Fruit fly (Drosophila melanogaster) whole organism, embryonic: ENCODE results near the gene syd.

Source experiments
- CG1647 ChIP-seq: fragments of 200-800 bp; sonication (Bioruptor generic); optimal IDR thresholded peaks from 3 replicates; lab custom pipeline; 2016; ENCODE audit warnings: missing biosample characterization, missing genetic modification characterization
- CG17328 ChIP-seq: fragments of 200-800 bp; sonication (Bioruptor generic); IDR thresholded peaks from 2 replicates; pipeline ENCODE4 v1.3.6; 2022; ENCODE audit warnings: missing biosample characterization, missing genetic modification characterization
- CG18011 ChIP-seq: fragments of 200-800 bp; sonication (Bioruptor generic); optimal IDR thresholded peaks from 2 replicates; lab custom pipeline; 2017; ENCODE audit warnings: missing biosample characterization, missing genetic modification characterization, mild to moderate bottlenecking, moderate library complexity, missing genotype
- CG2202 ChIP-seq: fragments of 200-800 bp; sonication (Bioruptor generic); optimal IDR thresholded peaks from 2 replicates; lab custom pipeline; 2018; ENCODE audit warnings: missing biosample characterization, mild to moderate bottlenecking, missing genetic modification characterization
- CG31224 ChIP-seq: fragments of 200-800 bp; sonication (Bioruptor generic); IDR thresholded peaks from 2 replicates; pipeline ENCODE4 v1.3.6; 2022; ENCODE audit warnings: missing biosample characterization, missing genetic modification characterization
- CG3281 ChIP-seq: fragments of 200-800 bp; sonication (Bioruptor generic); optimal IDR thresholded peaks from 3 replicates; lab custom pipeline; 2017; ENCODE audit warnings: missing biosample characterization, mild to moderate bottlenecking, missing genetic modification characterization
- CG6175 ChIP-seq: fragments of 200-800 bp; sonication (Bioruptor generic); IDR thresholded peaks from 3 replicates; pipeline ENCODE4 v1.3.6; 2022; ENCODE audit warnings: missing biosample characterization, missing genetic modification characterization
- CG8359 ChIP-seq: fragments of 200-800 bp; sonication (Bioruptor generic); optimal IDR thresholded peaks from 2 replicates; lab custom pipeline; 2017; ENCODE audit warnings: missing biosample characterization, mild to moderate bottlenecking, missing genetic modification characterization, borderline replicate concordance
- CG8944 ChIP-seq: fragments of 200-800 bp; sonication (Bioruptor generic); optimal IDR thresholded peaks from 3 replicates; lab custom pipeline; 2016; ENCODE audit warnings: missing biosample characterization, missing genetic modification characterization
- CG9727 ChIP-seq: fragments of 200-800 bp; sonication (Bioruptor generic); optimal IDR thresholded peaks from 3 replicates; lab custom pipeline; 2017; ENCODE audit warnings: missing biosample characterization, mild to moderate bottlenecking, missing genetic modification characterization
- CG9932 ChIP-seq: fragments of 200-800 bp; sonication (Bioruptor generic); IDR thresholded peaks from 2 replicates; pipeline ENCODE4 v1.3.6; 2022; ENCODE audit warnings: missing biosample characterization, missing genetic modification characterization
- D19A ChIP-seq: fragments of 200-800 bp; optimal IDR thresholded peaks from 3 replicates; lab custom pipeline; 2019; ENCODE audit warnings: missing biosample characterization, mild to moderate bottlenecking, missing genetic modification characterization, moderate library complexity
- D19B ChIP-seq: fragments of 200-800 bp; sonication (Bioruptor generic); optimal IDR thresholded peaks from 2 replicates; lab custom pipeline; 2017; ENCODE audit warnings: missing biosample characterization, mild to moderate bottlenecking, missing genetic modification characterization
- Dip2 ChIP-seq: fragments of 200-800 bp; sonication (Bioruptor generic); IDR thresholded peaks from 2 replicates; pipeline ENCODE4 v1.3.6; 2022; ENCODE audit warnings: missing biosample characterization, missing genetic modification characterization
- HmgZ ChIP-seq: fragments of 200-800 bp; sonication (Bioruptor generic); optimal IDR thresholded peaks from 2 replicates; lab custom pipeline; 2018; ENCODE audit warnings: missing biosample characterization, mild to moderate bottlenecking, missing genetic modification characterization
- Hmr ChIP-seq: fragments of 200-800 bp; sonication (Bioruptor generic); optimal IDR thresholded peaks from 3 replicates; lab custom pipeline; 2017; ENCODE audit warnings: mild to moderate bottlenecking, missing biosample characterization, missing genetic modification reagents, missing genetic modification characterization
- Jarid2 ChIP-seq: fragments of 200-800 bp; sonication (Bioruptor generic); optimal IDR thresholded peaks from 3 replicates; lab custom pipeline; 2017; ENCODE audit warnings: mild to moderate bottlenecking, missing biosample characterization, missing genetic modification reagents, missing genetic modification characterization
- Neu2 ChIP-seq: fragments of 200-800 bp; sonication (Bioruptor generic); optimal IDR thresholded peaks from 3 replicates; lab custom pipeline; 2016; ENCODE audit warnings: missing biosample characterization, missing genetic modification characterization, borderline replicate concordance
- Stat92E ChIP-seq, 3 experiments: fragments of >200 bp in 2 of 3; fragments of 200-800 bp in 1 of 3; sonication (Bioruptor generic) in 1 of 3; optimal IDR thresholded peaks; 2 replicates each; lab custom pipeline; 2017 to 2019; ENCODE audit warnings: missing biosample characterization in 3 of 3, missing genetic modification characterization in 3 of 3, mild to moderate bottlenecking in 1 of 3, moderate library complexity in 1 of 3
- TFAM ChIP-seq: fragments of 200-800 bp; sonication (Bioruptor generic); optimal IDR thresholded peaks from 2 replicates; lab custom pipeline; 2017; ENCODE audit warnings: missing biosample characterization, missing genetic modification characterization, inconsistent platforms
- Tbp ChIP-seq: fragments of >200 bp; optimal IDR thresholded peaks from 2 replicates; lab custom pipeline; 2018; ENCODE audit warnings: missing biosample characterization, missing genetic modification characterization
- Usf ChIP-seq: fragments of 200-800 bp; sonication (Bioruptor generic); optimal IDR thresholded peaks from 2 replicates; lab custom pipeline; 2017; ENCODE audit warnings: missing genotype, missing biosample characterization, missing genetic modification characterization
- YL-1 ChIP-seq: fragments of 200-800 bp; sonication (Bioruptor generic); optimal IDR thresholded peaks from 3 replicates; lab custom pipeline; 2017; ENCODE audit warnings: missing biosample characterization, mild to moderate bottlenecking, missing genetic modification characterization
- ab ChIP-seq: fragments of 200-800 bp; sonication (Bioruptor generic); optimal IDR thresholded peaks from 2 replicates; lab custom pipeline; 2016; ENCODE audit warnings: missing biosample characterization, missing genetic modification characterization
- chm ChIP-seq: fragments of 200-800 bp; sonication (Bioruptor generic); IDR thresholded peaks from 2 replicates; pipeline ENCODE4 v1.3.6; 2022; ENCODE audit warnings: missing biosample characterization, missing genetic modification characterization
- corto ChIP-seq: fragments of 200-800 bp; sonication (Bioruptor generic); optimal IDR thresholded peaks from 2 replicates; lab custom pipeline; 2016; ENCODE audit warnings: missing biosample characterization, mild to moderate bottlenecking, missing genetic modification characterization, moderate library complexity
- crc ChIP-seq: fragments of 200-800 bp; sonication (Bioruptor generic); optimal IDR thresholded peaks from 2 replicates; lab custom pipeline; 2016; ENCODE audit warnings: missing biosample characterization, missing genetic modification characterization
- croc ChIP-seq: fragments of 200-800 bp; sonication (Bioruptor generic); conservative IDR thresholded peaks from 3 replicates; pipeline ENCODE4 v1.3.6; 2022; ENCODE audit warnings: missing biosample characterization, missing genetic modification characterization
- dmrt99B ChIP-seq: fragments of 200-800 bp; sonication (Bioruptor generic); optimal IDR thresholded peaks from 2 replicates; lab custom pipeline; 2018; ENCODE audit warnings: missing biosample characterization, mild to moderate bottlenecking, missing genetic modification characterization, moderate library complexity
- emc ChIP-seq: fragments of 200-800 bp; sonication (Bioruptor generic); optimal IDR thresholded peaks from 2 replicates; lab custom pipeline; 2016; ENCODE audit warnings: missing biosample characterization, missing genetic modification characterization
- ewg ChIP-seq: fragments of 200-800 bp; sonication (Bioruptor generic); optimal IDR thresholded peaks from 3 replicates; lab custom pipeline; 2017; ENCODE audit warnings: mild to moderate bottlenecking, missing biosample characterization, missing genetic modification reagents, missing genetic modification characterization
- fd96Cb ChIP-seq: fragments of 200-800 bp; sonication (Bioruptor generic); optimal IDR thresholded peaks from 2 replicates; lab custom pipeline; 2018; ENCODE audit warnings: missing biosample characterization, mild to moderate bottlenecking, missing genetic modification characterization, moderate library complexity
- gro ChIP-seq: fragments of 200-800 bp; sonication (Bioruptor generic); optimal IDR thresholded peaks from 2 replicates; lab custom pipeline; 2016; ENCODE audit warnings: missing biosample characterization, missing genetic modification characterization
- gt ChIP-seq: fragments of 200-800 bp; sonication (Bioruptor generic); IDR thresholded peaks from 2 replicates; pipeline ENCODE4 v1.3.6; 2022; ENCODE audit warnings: missing biosample characterization, missing genetic modification characterization
- hbn ChIP-seq: fragments of 200-800 bp; sonication (Bioruptor generic); IDR thresholded peaks from 2 replicates; pipeline ENCODE4 v1.3.6; 2022; ENCODE audit warnings: missing biosample characterization, missing genetic modification characterization; ENCODE audit not compliant: partially characterized antibody
- insv ChIP-seq, 2 experiments: fragments of 200-800 bp; sonication (Bioruptor generic); optimal IDR thresholded peaks; 3 replicates each; lab custom pipeline; 2016 to 2018; ENCODE audit warnings: missing biosample characterization in 2 of 2, missing genetic modification characterization in 2 of 2
- jigr1 ChIP-seq: fragments of 200-800 bp; sonication (Bioruptor generic); IDR thresholded peaks from 3 replicates; pipeline ENCODE4 v1.3.6; 2022; ENCODE audit warnings: missing biosample characterization, missing genetic modification characterization
- lbe ChIP-seq: fragments of 200-800 bp; sonication (Bioruptor generic); optimal IDR thresholded peaks from 2 replicates; lab custom pipeline; 2016; ENCODE audit warnings: missing biosample characterization, mild to moderate bottlenecking, missing genetic modification characterization
- nerfin-1 ChIP-seq: fragments of 200-800 bp; sonication (Bioruptor generic); optimal IDR thresholded peaks from 3 replicates; lab custom pipeline; 2019; ENCODE audit warnings: missing biosample characterization, mild to moderate bottlenecking, missing genetic modification characterization, moderate library complexity
- oc ChIP-seq: fragments of 200-800 bp; sonication (Bioruptor generic); optimal IDR thresholded peaks from 2 replicates; lab custom pipeline; 2018; ENCODE audit warnings: missing biosample characterization, mild to moderate bottlenecking, missing genetic modification characterization, moderate library complexity
- org-1 ChIP-seq: fragments of 200-800 bp; sonication (Bioruptor generic); optimal IDR thresholded peaks from 2 replicates; lab custom pipeline; 2017; ENCODE audit warnings: missing biosample characterization, missing genetic modification characterization
- otp ChIP-seq: fragments of 200-800 bp; sonication (Bioruptor generic); IDR thresholded peaks from 3 replicates; pipeline ENCODE4, ENCODE4 v1.3.6; 2022; ENCODE audit warnings: missing biosample characterization, missing genetic modification characterization
- pan ChIP-seq, 4 experiments: fragments of >200 bp in 3 of 4; fragments of 200-800 bp in 1 of 4; sonication (Bioruptor generic) in 1 of 4; optimal IDR thresholded peaks in 3 of 4; IDR thresholded peaks in 1 of 4; 2 replicates each; pipeline versions ENCODE4 v1.3.6 to Lab custom; 2017 to 2022; ENCODE audit warnings: missing biosample characterization in 2 of 4, missing genetic modification characterization in 2 of 4, mixed read lengths in 1 of 4
- pb ChIP-seq: fragments of 200-800 bp; sonication (Bioruptor generic); optimal IDR thresholded peaks from 3 replicates; lab custom pipeline; 2016; ENCODE audit warnings: missing biosample characterization, missing genetic modification characterization
- prd ChIP-seq, 3 experiments: fragments of >200 bp in 2 of 3; fragments of 200-800 bp in 1 of 3; sonication (Bioruptor generic) in 1 of 3; optimal IDR thresholded peaks in 2 of 3; IDR thresholded peaks in 1 of 3; 2 replicates in 2 of 3; 3 replicates in 1 of 3; pipeline versions ENCODE4 v1.3.6 to Lab custom; 2017 to 2022; ENCODE audit warnings: missing biosample characterization in 1 of 3, missing genetic modification characterization in 1 of 3
- schlank ChIP-seq: fragments of 200-800 bp; sonication (Bioruptor generic); optimal IDR thresholded peaks from 2 replicates; lab custom pipeline; 2018; ENCODE audit warnings: missing biosample characterization, mild to moderate bottlenecking, missing genetic modification characterization
- vvl ChIP-seq: fragments of 200-800 bp; sonication (Bioruptor generic); IDR thresholded peaks from 2 replicates; pipeline ENCODE4 v1.3.6; 2022; ENCODE audit warnings: missing biosample characterization, missing genetic modification characterization
- z ChIP-seq: fragments of 200-800 bp; sonication (Bioruptor generic); IDR thresholded peaks from 3 replicates; pipeline ENCODE4 v1.3.6; 2022; ENCODE audit warnings: missing biosample characterization, missing genetic modification characterization

The syd gene

dm6 chr3L:7978777-7979649 is 43.1 kb upstream of the syd start, which contains the start of gene nmo (continued):
- TF ChIP-seq vvl (GFP tag; lab: Robert Waterston, UW) (no peak), pan (optimal IDR thresholded peaks at IDR 0.05; lab: Kevin White, UChicago) (no peak), pan (GFP tag; optimal IDR thresholded peaks at IDR 0.05 in 1 of 2, IDR thresholded peaks at IDR 0.05 in 1 of 2) (no peak), org-1 (no peak), CG9932 (GFP tag; lab: Robert Waterston, UW) (no peak), gro (peak; percentile 67), oc (tag; lab: Kevin White, UChicago) (no peak), hbn (GFP tag; lab: Robert Waterston, UW) (no peak), emc (GFP tag; lab: Kevin White, UChicago) (no peak), CG6175 (GFP tag; lab: Robert Waterston, UW) (no peak), ewg (no peak), fd96Cb (tag; lab: Kevin White, UChicago) (no peak), z (GFP tag; lab: Robert Waterston, UW) (no peak), Stat92E (GFP tag; optimal IDR thresholded peaks at IDR 0.05; lab: Kevin White, UChicago) (peak in 1 of 3 experiments; percentile 82), prd (optimal IDR thresholded peaks at IDR 0.05; lab: Kevin White, UChicago) (no peak), prd (GFP tag; IDR thresholded peaks at IDR 0.05; lab: Robert Waterston, UW) (no peak), YL-1 (no peak), CG18011 (GFP tag; lab: Kevin White, UChicago) (no peak), pb (GFP tag; lab: Kevin White, UChicago) (peak; percentile 4), Hmr (GFP tag; lab: Kevin White, UChicago) (peak; percentile 11), D19B (GFP tag; lab: Kevin White, UChicago) (no peak), CG1647 (GFP tag; lab: Kevin White, UChicago) (no peak), CG8359 (no peak), croc (no peak), jigr1 (GFP tag; lab: Robert Waterston, UW) (no peak), CG17328 (GFP tag; lab: Robert Waterston, UW) (no peak), Jarid2 (GFP tag; lab: Kevin White, UChicago) (peak; percentile 98), dmrt99B (tag; lab: Kevin White, UChicago) (no peak), CG3281 (GFP tag; lab: Kevin White, UChicago) (peak; percentile 41), otp (GFP tag; lab: Robert Waterston, UW) (no peak), TFAM (GFP tag; lab: Kevin White, UChicago) (peak; percentile 6), ab (no peak), CG2202 (no peak), chm (GFP tag; lab: Robert Waterston, UW) (no peak), Usf (GFP tag; lab: Kevin White, UChicago) (no peak), schlank (tag; lab: Kevin White, UChicago) (no peak), HmgZ (tag; lab: Kevin White, UChicago) (peak; percentile 20), CG8944 (no peak), crc (no peak), D19A (tag; lab: Kevin White, UChicago) (no peak), corto (peak; percentile 47), nerfin-1 (tag; lab: Kevin White, UChicago) (peak; percentile 19), Neu2 (GFP tag; lab: Kevin White, UChicago) (no peak), lbe (GFP tag; lab: Kevin White, UChicago) (no peak), Tbp (no peak), gt (GFP tag; lab: Robert Waterston, UW) (no peak), CG9727 (GFP tag; lab: Kevin White, UChicago) (peak; percentile 34), CG31224 (no peak), Dip2 (GFP tag; lab: Robert Waterston, UW) (no peak), insv (GFP tag; optimal IDR thresholded peaks at IDR 0.05; lab: Kevin White, UChicago) (no peak)
